Worm (Caenorhabditis elegans): Measurements from ENCODE around the gene K09F6.6.

- TF ChIP-seq ztf-4 (tag; optimal IDR thresholded peaks at IDR 0.05) (no peak), snpc-4 (tag; optimal IDR thresholded peaks at IDR 0.05) (no peak)
Observed at ce11 chrII:2322857-2323518, 43.9 kb upstream of the K09F6.6 start, which contains the start of the genes ZK1240.6 and ZK1240.2.
